Fruit fly (Drosophila melanogaster): ENCODE results near the gene CG15221.
"Not testable (repeated sequence)": the region's sequence is repeated elsewhere in the genome, so short reads cannot be mapped to it uniquely, and the experiment has no call there.

CG15221 gene

DNA sequence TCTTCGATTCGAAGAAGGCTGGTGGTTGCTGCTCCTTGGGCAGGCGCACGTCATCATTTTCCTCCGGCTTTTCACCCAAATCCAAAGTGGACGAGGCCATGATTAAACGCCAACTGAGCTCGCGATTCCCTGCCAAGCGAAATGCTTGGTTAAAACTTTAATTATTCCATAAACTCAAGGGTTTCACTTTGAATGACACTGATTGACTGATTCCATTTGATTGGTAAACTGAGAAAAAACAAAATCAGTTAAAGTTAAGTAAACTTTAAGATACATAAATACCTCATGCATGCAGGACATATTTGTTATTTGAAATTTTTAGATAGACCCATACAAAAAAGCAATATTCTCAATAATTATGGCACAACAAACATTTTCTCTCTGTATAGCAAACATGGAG lies 9.7 kb downstream of the CG15221 start, which contains the start of gene inaF-A:
Gene inaF-A (minus strand): TSS at position 101 of the 400 bp plus-strand sequence.
- TF ChIP-seq CG17801 (GFP tag; optimal IDR thresholded peaks at IDR 0.05; ENCODE audit: partially characterized antibody): no peak

DNA sequence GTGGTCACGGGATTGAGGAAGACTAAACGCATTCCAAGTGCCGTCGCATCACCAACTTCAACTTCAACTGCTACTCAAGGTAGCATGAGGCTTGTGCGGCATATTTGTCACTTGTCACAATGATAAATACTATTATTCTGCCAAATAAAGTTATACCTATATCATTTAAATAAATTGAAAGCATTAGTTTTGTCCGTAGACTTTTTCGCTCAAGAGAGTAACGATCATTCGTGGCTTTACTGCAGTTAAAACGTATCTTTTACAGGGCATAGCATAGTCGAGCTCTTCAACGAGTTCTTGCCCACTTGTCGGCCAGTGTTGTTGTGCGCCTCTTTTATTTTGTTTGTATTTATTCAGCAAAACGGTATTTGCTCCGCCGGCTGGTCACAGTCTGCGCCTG lies 12.4 kb downstream of the CG15221 start:
- no peak for TF ChIP-seq CG17801 (GFP tag; optimal IDR thresholded peaks at IDR 0.05; ENCODE audit: partially characterized antibody)

DNA sequence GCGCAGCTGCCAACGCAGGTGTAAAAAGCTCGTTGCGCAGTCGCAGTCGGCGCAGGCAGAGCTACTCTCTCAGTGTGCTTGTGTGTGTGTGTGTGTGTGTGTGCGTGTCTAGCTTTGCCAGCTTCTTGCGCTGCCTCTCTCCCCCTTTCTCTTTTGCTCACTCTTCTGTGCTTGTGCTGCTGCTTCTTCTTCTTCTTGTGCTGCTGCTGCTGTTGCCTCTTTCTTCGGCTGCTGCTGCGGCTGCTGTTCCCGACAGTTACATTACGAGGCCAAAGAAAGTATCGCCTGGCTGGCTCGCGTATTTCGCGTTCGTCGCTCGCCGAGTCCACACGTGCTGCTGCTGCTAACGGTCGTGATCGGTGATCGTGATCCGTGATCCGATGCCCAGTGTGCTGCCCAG lies 29.9 kb downstream of the CG15221 start, which contains the start of gene m:
Gene m (plus strand): TSS at position 301 of the 400 bp plus-strand sequence.
- not testable (repeated sequence) for TF ChIP-seq CG17801 (GFP tag; optimal IDR thresholded peaks at IDR 0.05; ENCODE audit: partially characterized antibody)

DNA sequence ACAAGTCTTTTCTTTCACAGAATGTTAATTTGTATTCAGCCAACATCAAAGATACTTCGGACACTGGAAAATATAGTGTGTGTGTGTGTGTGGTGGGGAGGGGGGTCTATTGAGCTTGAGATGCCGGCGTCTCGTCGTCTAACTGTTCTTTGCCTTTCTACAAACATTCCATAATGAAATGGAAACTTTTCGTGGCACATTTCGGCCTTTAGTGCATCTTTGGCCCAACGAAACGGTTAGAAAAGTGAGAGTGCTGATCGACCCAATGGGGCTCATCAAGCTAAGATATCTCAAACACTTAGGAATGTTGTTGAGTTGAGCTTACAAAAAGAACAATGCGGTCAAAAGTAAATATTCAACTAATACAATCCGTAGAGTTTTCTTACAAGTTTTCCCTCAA lies 32.8 kb downstream of the CG15221 start:
- no peak for TF ChIP-seq CG17801 (GFP tag; optimal IDR thresholded peaks at IDR 0.05; ENCODE audit: partially characterized antibody)

DNA sequence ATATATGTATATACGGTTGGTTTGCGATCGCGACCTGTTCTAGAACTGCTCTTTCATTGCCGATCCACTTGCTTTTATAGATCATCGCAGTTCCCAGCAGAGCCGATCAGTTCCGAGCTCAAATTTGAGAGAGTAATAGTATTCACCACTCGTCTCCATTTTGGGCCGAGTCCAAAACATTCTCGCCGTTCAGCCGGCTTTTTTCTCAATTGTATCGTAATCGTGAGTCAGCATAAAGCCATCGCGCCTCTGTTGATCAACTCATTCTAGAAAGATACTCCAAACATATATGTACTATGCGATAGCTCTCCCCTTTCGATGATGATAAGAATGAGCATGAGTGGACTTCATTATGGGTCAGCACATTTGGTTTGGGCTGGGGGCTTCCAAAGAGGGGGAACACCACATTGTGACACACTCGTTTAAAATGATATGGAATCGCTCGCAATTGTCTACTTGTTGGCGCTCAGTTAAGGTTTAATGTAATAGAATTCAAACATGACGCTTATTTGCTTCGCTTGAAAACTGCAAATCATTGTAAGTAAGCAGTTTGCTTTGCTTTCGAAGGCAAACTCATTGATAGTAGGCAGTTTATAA lies 40.6 kb downstream of the CG15221 start, which contains the start of gene CG9360:
Gene CG9360 (minus strand): TSS at position 51 of the 597 bp plus-strand sequence.
- TF ChIP-seq CG17801 (GFP tag; optimal IDR thresholded peaks at IDR 0.05; ENCODE audit: partially characterized antibody): no peak

DNA sequence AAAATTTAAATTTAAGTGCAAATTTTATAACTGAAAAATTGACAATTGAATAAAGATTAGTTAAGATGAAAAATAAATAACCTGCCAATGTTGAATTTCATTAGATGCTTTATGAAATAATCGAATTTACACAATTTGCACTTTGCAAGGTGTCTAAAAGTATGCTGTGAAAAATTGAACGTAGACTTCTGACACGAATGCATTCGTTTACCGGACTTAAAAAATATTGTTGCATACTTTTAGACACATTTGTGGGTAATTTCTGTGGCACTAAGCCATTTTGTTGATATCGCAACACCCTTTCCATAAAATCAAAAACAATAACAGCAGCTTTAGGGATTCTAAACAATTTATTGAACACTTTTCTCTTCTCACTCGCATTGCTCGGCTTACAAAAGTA lies 45.4 kb downstream of the CG15221 start:
- no peak for TF ChIP-seq CG17801 (GFP tag; optimal IDR thresholded peaks at IDR 0.05; ENCODE audit: partially characterized antibody)

DNA sequence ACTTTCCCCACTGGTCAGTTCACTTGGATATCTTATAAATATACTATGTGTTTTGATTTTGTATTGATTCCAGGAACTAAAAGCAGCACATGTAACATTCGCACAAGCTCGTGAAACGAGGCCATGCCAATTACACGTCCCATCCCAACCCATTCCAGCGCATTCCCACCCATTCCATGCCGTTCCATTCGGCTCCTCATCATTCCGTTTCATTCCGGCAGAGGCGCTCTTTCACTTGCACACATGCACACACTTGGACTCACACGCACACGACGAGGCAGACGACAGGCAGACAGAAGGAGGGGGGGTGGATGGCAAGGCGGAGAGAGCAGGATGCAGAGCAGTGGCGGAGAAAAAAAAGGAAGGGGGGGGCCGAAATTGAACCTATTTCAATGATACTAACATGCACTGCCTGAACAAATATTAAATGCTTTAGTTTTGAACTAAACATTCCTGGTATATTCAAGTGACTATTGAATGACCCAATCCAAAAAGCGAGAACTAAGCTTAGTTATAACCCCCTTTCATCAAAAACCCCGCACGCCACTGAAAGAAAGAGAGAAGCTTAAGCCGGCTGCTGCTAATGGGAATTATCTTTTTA lies 52.0 kb downstream of the CG15221 start:
- no peak for TF ChIP-seq CG17801 (GFP tag; optimal IDR thresholded peaks at IDR 0.05; ENCODE audit: partially characterized antibody)

DNA sequence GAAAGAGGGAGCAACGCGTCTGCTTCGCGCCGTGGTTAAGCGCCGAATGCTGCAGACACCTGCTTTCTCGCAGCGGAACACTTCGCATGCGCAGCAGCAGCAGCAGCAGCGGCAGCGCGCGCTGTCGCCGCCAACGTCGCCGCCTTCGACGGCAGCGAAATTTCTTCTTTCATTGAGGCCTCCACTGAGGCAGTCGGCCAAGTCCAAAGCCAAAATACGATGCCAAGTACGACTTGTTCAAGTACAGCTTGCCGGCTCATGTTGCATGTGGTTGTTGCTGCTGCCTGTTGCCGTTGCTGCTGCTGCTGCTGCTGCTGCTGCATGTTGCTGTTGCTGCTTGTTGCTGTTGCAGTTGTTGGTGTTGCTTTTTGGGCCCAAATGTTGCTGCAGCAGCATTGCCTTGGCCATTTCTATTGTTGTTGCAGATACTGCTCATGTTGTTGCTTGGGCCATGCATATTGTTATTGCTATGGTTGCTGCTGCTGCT lies 54.7 kb downstream of the CG15221 start, which contains the start of gene dy:
Gene dy (minus strand): TSS at position 51 of the 487 bp plus-strand sequence.
- no peak for TF ChIP-seq CG17801 (GFP tag; optimal IDR thresholded peaks at IDR 0.05; ENCODE audit: partially characterized antibody)

DNA sequence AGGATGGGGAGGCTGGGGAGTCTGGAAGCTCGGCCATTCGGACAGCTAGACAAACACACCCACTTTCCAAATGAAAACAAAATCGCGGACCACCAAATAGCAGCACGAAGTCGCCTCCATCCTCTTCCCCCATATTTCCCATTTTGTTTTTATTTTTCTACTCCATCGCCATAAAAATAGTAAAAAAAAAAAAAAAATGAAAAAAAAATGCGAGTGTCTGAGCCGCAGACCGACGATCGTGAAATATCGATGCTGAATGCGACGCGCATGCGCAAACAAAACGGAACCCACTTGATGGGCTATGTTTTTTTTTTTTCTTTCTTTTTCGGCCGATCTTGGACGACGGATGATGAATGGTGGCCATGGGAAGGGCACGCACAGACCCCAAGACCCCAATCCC lies 61.0 kb downstream of the CG15221 start:
- TF ChIP-seq CG17801 (GFP tag; optimal IDR thresholded peaks at IDR 0.05; ENCODE audit: partially characterized antibody): no peak
